Worm (Caenorhabditis elegans) whole organism, midembryonic: ENCODE data around the gene exl-1.

Source experiments
- T22C8.4 ChIP-seq: fragments of 200-800 bp; sonication (Bioruptor generic); IDR thresholded peaks from 2 replicates; pipeline ENCODE4 v1.3.6; 2022; ENCODE audit warnings: missing genetic modification characterization, missing compliant biosample characterization
- cog-1 ChIP-seq: sonication (generic microtip); optimal IDR thresholded peaks from 2 replicates; lab custom pipeline; 2016; ENCODE audit warnings: missing genetic modification characterization, missing compliant biosample characterization
- flt-1 ChIP-seq: fragments of 200-800 bp; sonication (Bioruptor generic); IDR thresholded peaks from 2 replicates; pipeline ENCODE4 v1.3.6; 2022; ENCODE audit warnings: missing genetic modification characterization, missing compliant biosample characterization
- klf-2 ChIP-seq: fragments of 200-800 bp; sonication (Bioruptor generic); conservative IDR thresholded peaks from 2 replicates; pipeline ENCODE4 v1.3.6; 2022; ENCODE audit warnings: missing genetic modification reagents, missing genetic modification characterization, missing compliant biosample characterization
- med-1 ChIP-seq: sonication (generic microtip); optimal IDR thresholded peaks from 2 replicates; lab custom pipeline; 2017; ENCODE audit warnings: missing genetic modification characterization, mild to moderate bottlenecking, missing compliant biosample characterization, antibody characterized with exemption, missing genetic modification reagents; ENCODE audit not compliant: insufficient read depth
- ref-1 ChIP-seq: fragments of 200-800 bp; sonication (Bioruptor generic); conservative IDR thresholded peaks from 2 replicates; pipeline ENCODE4 v1.3.6; 2022; ENCODE audit warnings: missing genetic modification reagents, missing genetic modification characterization, missing compliant biosample characterization
- tab-1 ChIP-seq: fragments of 200-800 bp; sonication (Bioruptor generic); IDR thresholded peaks from 2 replicates; pipeline ENCODE4 v1.3.6; 2022; ENCODE audit warnings: missing genetic modification characterization, missing compliant biosample characterization
- ztf-23 ChIP-seq: fragments of 200-800 bp; sonication (Bioruptor generic); IDR thresholded peaks from 2 replicates; pipeline ENCODE4 v1.3.6; 2022; ENCODE audit warnings: missing genetic modification reagents, missing genetic modification characterization, missing compliant biosample characterization
- ztf-29 ChIP-seq: fragments of 200-800 bp; sonication (Bioruptor generic); IDR thresholded peaks from 2 replicates; pipeline ENCODE4 v1.3.6; 2022; ENCODE audit warnings: missing genetic modification reagents, missing genetic modification characterization, missing compliant biosample characterization

Gene exl-1

ce11 chrII:14383644-14384043 lies 29.6 kb downstream of the exl-1 start, which contains the start of gene mes-2:
Gene mes-2 (plus strand): TSS chrII:14383973.
- TF ChIP-seq flt-1 (GFP tag; lab: Robert Waterston, UW), result peak; percentile 74; the same call in 1 of the 2 replicates
- TF ChIP-seq cog-1, result no peak
- TF ChIP-seq T22C8.4 (GFP tag; lab: Robert Waterston, UW), result no peak
- TF ChIP-seq tab-1 (GFP tag; lab: Robert Waterston, UW), result no peak
- TF ChIP-seq med-1, result no peak
- TF ChIP-seq ztf-23 (GFP tag; lab: Robert Waterston, UW), result peak; percentile 47; the same call in 1 of the 2 replicates

- TF ChIP-seq tab-1 (GFP tag; lab: Robert Waterston, UW) (no peak), ref-1 (GFP tag; lab: Robert Waterston, UW) (no peak), klf-2 (GFP tag; lab: Robert Waterston, UW) (no peak), flt-1 (GFP tag; lab: Robert Waterston, UW) (no peak)
These were observed 31.8 kb downstream of the exl-1 start, which contains the start of gene sdz-26 for ce11 chrII:14381450-14381849. Gene sdz-26 (plus strand): TSS chrII:14381750.

DNA sequence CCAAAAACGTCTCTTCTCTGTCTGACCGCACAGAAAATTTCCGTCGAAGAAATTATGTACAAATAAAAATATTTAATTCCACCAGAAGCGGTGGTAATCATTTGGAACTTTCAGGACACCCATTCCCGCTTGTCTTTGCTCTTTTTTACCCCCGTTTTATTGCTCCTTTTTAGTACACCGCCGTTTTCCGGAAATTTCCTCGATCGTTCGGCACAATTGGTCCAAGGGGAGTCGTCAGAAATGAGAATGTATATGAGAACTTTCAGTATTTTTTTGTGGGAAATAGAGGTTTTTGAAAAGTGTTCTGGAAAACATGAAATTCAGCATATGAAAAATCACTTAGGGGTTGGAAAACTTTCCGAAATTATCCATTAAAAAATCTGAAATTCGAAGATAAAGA lies 32.5 kb downstream of the exl-1 start:
- no peak for TF ChIP-seq ztf-23 (GFP tag; lab: Robert Waterston, UW)
- no peak for TF ChIP-seq klf-2 (GFP tag; lab: Robert Waterston, UW)
- TF ChIP-seq cog-1, result no peak
- no peak for TF ChIP-seq med-1
- TF ChIP-seq flt-1 (GFP tag; lab: Robert Waterston, UW), result no peak
- no peak for TF ChIP-seq ztf-29 (GFP tag; lab: Robert Waterston, UW)
- TF ChIP-seq T22C8.4 (GFP tag; lab: Robert Waterston, UW), result no peak

ce11 chrII:14377796-14378195 lies 35.5 kb downstream of the exl-1 start, which contains the start of gene acr-20:
Gene acr-20 (minus strand): TSS chrII:14377896.
- TF ChIP-seq ztf-29 (GFP tag; lab: Robert Waterston, UW), result no peak
- TF ChIP-seq ztf-23 (GFP tag; lab: Robert Waterston, UW), result no peak
- TF ChIP-seq ref-1 (GFP tag; lab: Robert Waterston, UW), result no peak
- TF ChIP-seq flt-1 (GFP tag; lab: Robert Waterston, UW), result no peak
- TF ChIP-seq cog-1, result no peak
- TF ChIP-seq T22C8.4 (GFP tag; lab: Robert Waterston, UW), result no peak
- TF ChIP-seq klf-2 (GFP tag; lab: Robert Waterston, UW), result no peak

DNA sequence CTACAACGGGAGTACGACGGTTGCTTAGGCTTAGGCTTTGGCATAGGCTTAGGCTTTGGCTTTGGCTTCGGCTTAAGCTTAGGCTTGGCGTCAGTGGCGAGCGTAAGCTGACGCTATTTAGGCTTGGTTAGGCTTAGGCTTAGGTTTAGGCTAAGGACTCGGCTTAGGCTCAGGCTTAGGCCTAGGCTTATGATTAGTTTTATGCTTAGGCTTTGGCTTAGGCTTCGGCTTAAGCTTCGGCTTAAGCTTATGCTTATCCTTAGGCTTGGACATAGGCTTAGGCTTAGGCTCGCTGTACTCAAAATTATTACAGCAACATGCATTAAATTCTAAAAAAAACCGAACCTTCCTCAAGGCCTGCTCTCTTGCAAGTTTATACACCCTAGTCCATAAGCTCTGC lies 38.7 kb downstream of the exl-1 start:
- TF ChIP-seq T22C8.4 (GFP tag; lab: Robert Waterston, UW) (no peak), ztf-29 (GFP tag; lab: Robert Waterston, UW) (peak; percentile 19; the same call in 1 of the 2 replicates)

DNA sequence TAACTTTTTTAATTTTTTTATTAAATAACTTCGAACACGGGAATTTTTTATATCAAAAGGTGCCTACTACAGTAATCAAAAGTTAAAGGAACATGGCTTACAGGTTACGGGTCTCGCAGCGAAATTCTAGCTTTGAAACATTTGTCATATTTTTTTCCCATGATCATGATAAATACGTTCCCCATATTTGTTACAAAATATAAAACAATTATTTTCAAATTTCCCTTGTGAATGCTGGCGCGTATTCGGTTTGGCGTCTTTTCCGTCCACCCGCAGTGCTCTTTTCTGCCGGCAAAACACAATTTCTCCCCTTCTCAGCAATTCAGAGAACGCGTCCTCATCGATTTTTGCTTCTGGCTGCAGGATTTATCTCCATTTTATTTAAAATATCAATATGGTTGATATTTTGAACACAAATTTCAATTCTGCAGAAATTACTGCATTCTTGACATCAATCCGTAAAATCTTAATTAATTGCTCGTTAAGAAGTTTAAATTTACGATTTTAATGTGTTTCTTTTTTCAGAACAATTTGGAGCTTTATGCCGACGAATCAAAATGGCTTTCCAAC lies 48.0 kb downstream of the exl-1 start, which contains the start of gene imb-2:
imb-2 (plus strand) TSS at position 520 of the 570 bp plus-strand sequence.
- TF ChIP-seq ztf-29 (GFP tag; lab: Robert Waterston, UW) (no peak), cog-1 (no peak), med-1 (no peak), ref-1 (GFP tag; lab: Robert Waterston, UW) (no peak), T22C8.4 (GFP tag; lab: Robert Waterston, UW) (no peak), flt-1 (GFP tag; lab: Robert Waterston, UW) (no peak), ztf-23 (GFP tag; lab: Robert Waterston, UW) (no peak), klf-2 (GFP tag; lab: Robert Waterston, UW) (no peak), tab-1 (GFP tag; lab: Robert Waterston, UW) (no peak)
